Worm (Caenorhabditis elegans): ENCODE results near the gene pst-1.

ce11 chrV:5986755-5987154 is 43.5 kb downstream of the pst-1 start, which contains the start of gene C10F3.7:
- TF ChIP-seq ztf-29 (GFP tag; IDR thresholded peaks at IDR 0.05) (no peak), flt-1 (GFP tag; IDR thresholded peaks at IDR 0.05) (no peak), med-1 (GFP tag; optimal IDR thresholded peaks at IDR 0.05; ENCODE audit: insufficient read depth) (no peak), klf-2 (GFP tag; conservative IDR thresholded peaks at IDR 0.05) (no peak)

Measured in whole organism, midembryonic.